Worm (Caenorhabditis elegans) whole organism, L2 larva: ENCODE measurements around the gene unc-4.

Source experiments
- C34F6.9 ChIP-seq: fragments of 150-350 bp; optimal IDR thresholded peaks from 2 replicates; lab custom pipeline; 2014; ENCODE audit warnings: missing biosample characterization, missing genetic modification characterization
- F13H6.1 ChIP-seq: sonication (generic microtip); optimal IDR thresholded peaks from 2 replicates; lab custom pipeline; 2016; ENCODE audit warnings: missing genetic modification characterization, missing compliant biosample characterization
- R02D3.7 ChIP-seq: fragments of 150-350 bp; optimal IDR thresholded peaks from 2 replicates; lab custom pipeline; 2014; ENCODE audit warnings: missing biosample characterization, missing genetic modification characterization
- Y55F3AM.14 ChIP-seq: fragments of 200-800 bp; sonication (Bioruptor generic); optimal IDR thresholded peaks from 2 replicates; lab custom pipeline; 2018; ENCODE audit warnings: mild to moderate bottlenecking, missing genetic modification characterization, missing compliant biosample characterization
- ZK546.5 ChIP-seq: sonication (generic microtip); optimal IDR thresholded peaks from 2 replicates; lab custom pipeline; 2017; ENCODE audit warnings: missing biosample characterization, missing genetic modification characterization
- alr-1 ChIP-seq: fragments of 150-350 bp; optimal IDR thresholded peaks from 2 replicates; lab custom pipeline; 2014; ENCODE audit warnings: missing biosample characterization, missing genetic modification characterization
- aly-2 ChIP-seq: fragments of 150-350 bp; optimal IDR thresholded peaks from 2 replicates; lab custom pipeline; 2014; ENCODE audit warnings: missing biosample characterization, missing genetic modification characterization
- ama-1 ChIP-seq: fragments of 150-350 bp; optimal IDR thresholded peaks from 2 replicates; lab custom pipeline; 2018; ENCODE audit warnings: inconsistent platforms
- blmp-1 ChIP-seq: sonication (generic microtip); optimal IDR thresholded peaks from 2 replicates; lab custom pipeline; 2017; ENCODE audit warnings: missing genetic modification characterization, mild to moderate bottlenecking, missing compliant biosample characterization, antibody characterized with exemption, moderate library complexity; ENCODE audit not compliant: insufficient read depth
- ceh-16 ChIP-seq: fragments of 150-350 bp; optimal IDR thresholded peaks from 2 replicates; lab custom pipeline; 2014; ENCODE audit warnings: missing biosample characterization, missing genetic modification characterization
- ceh-82 ChIP-seq: fragments of 150-350 bp; optimal IDR thresholded peaks from 2 replicates; lab custom pipeline; 2014; ENCODE audit warnings: missing biosample characterization, missing genetic modification characterization
- crh-2 ChIP-seq: sonication (generic microtip); optimal IDR thresholded peaks from 2 replicates; lab custom pipeline; 2017; ENCODE audit warnings: missing biosample characterization, missing genetic modification characterization
- dmd-4 ChIP-seq: sonication (generic microtip); optimal IDR thresholded peaks from 2 replicates; lab custom pipeline; 2017; ENCODE audit warnings: missing biosample characterization, missing genetic modification characterization
- egl-27 ChIP-seq: sonication (generic microtip); optimal IDR thresholded peaks from 3 replicates; lab custom pipeline; 2017; ENCODE audit warnings: missing biosample characterization, missing genetic modification reagents, missing genetic modification characterization
- elt-1 ChIP-seq: fragments of 150-350 bp; optimal IDR thresholded peaks from 2 replicates; lab custom pipeline; 2014; ENCODE audit warnings: missing biosample characterization, missing genetic modification characterization
- elt-3 ChIP-seq: sonication (generic microtip); optimal IDR thresholded peaks from 2 replicates; lab custom pipeline; 2017; ENCODE audit warnings: missing biosample characterization, missing genetic modification characterization
- fos-1 ChIP-seq: fragments of 150-350 bp; optimal IDR thresholded peaks from 2 replicates; lab custom pipeline; 2014; ENCODE audit warnings: missing biosample characterization, missing genetic modification characterization
- gmeb-1 ChIP-seq: fragments of 150-350 bp; optimal IDR thresholded peaks from 2 replicates; lab custom pipeline; 2014; ENCODE audit warnings: missing biosample characterization, missing genetic modification characterization
- lin-11 ChIP-seq: fragments of 150-350 bp; sonication (generic microtip); optimal IDR thresholded peaks from 2 replicates; lab custom pipeline; 2014; ENCODE audit warnings: missing biosample characterization, missing genetic modification characterization, inconsistent platforms, mixed read lengths
- lin-13 ChIP-seq: fragments of 150-350 bp; optimal IDR thresholded peaks from 2 replicates; lab custom pipeline; 2014; ENCODE audit warnings: missing biosample characterization, missing genetic modification reagents, missing genetic modification characterization
- lin-39 ChIP-seq: fragments of 150-350 bp; optimal IDR thresholded peaks from 2 replicates; lab custom pipeline; 2014; ENCODE audit warnings: missing biosample characterization, missing genetic modification reagents, missing genetic modification characterization
- lsy-2 ChIP-seq, 2 experiments: fragments of 150-350 bp in 1 of 2; sonication (generic microtip) in 1 of 2; optimal IDR thresholded peaks; 2 replicates each; lab custom pipeline; 2014 to 2017; ENCODE audit warnings: missing biosample characterization in 2 of 2, missing genetic modification characterization in 2 of 2
- mab-5 ChIP-seq: fragments of 150-350 bp; optimal IDR thresholded peaks from 2 replicates; lab custom pipeline; 2014; ENCODE audit warnings: missing biosample characterization, missing genetic modification characterization
- mbf-1 ChIP-seq: sonication (generic microtip); optimal IDR thresholded peaks from 2 replicates; lab custom pipeline; 2017; ENCODE audit warnings: missing biosample characterization, missing genetic modification characterization
- mdl-1 ChIP-seq, 2 experiments: fragments of 150-350 bp in 1 of 2; sonication (generic microtip) in 1 of 2; optimal IDR thresholded peaks; 2 replicates each; lab custom pipeline; 2017; ENCODE audit warnings: missing biosample characterization in 2 of 2, missing genetic modification characterization in 2 of 2
- nhr-10 ChIP-seq: sonication (generic microtip); optimal IDR thresholded peaks from 2 replicates; lab custom pipeline; 2017; ENCODE audit warnings: missing biosample characterization, missing genetic modification characterization
- nhr-11 ChIP-seq: fragments of 150-350 bp; optimal IDR thresholded peaks from 2 replicates; lab custom pipeline; 2014; ENCODE audit warnings: missing biosample characterization, missing genetic modification characterization
- nhr-12 ChIP-seq: fragments of 150-350 bp; optimal IDR thresholded peaks from 2 replicates; lab custom pipeline; 2014; ENCODE audit warnings: missing biosample characterization, missing genetic modification characterization
- nhr-129 ChIP-seq: fragments of 150-350 bp; optimal IDR thresholded peaks from 2 replicates; lab custom pipeline; 2014; ENCODE audit warnings: missing biosample characterization, missing genetic modification characterization
- nhr-21 ChIP-seq: fragments of 150-350 bp; optimal IDR thresholded peaks from 2 replicates; lab custom pipeline; 2014; ENCODE audit warnings: missing biosample characterization, missing genetic modification characterization
- nhr-23 ChIP-seq: fragments of 150-350 bp; optimal IDR thresholded peaks from 2 replicates; lab custom pipeline; 2014; ENCODE audit warnings: missing biosample characterization, missing genetic modification reagents, missing genetic modification characterization
- nhr-237 ChIP-seq: fragments of 150-350 bp; optimal IDR thresholded peaks from 2 replicates; lab custom pipeline; 2014; ENCODE audit warnings: missing biosample characterization, missing genetic modification characterization
- nhr-25 ChIP-seq: fragments of 150-350 bp; sonication (generic microtip); optimal IDR thresholded peaks from 3 replicates; lab custom pipeline; 2014; ENCODE audit warnings: missing biosample characterization, missing genetic modification characterization
- nhr-6 ChIP-seq: fragments of 150-350 bp; optimal IDR thresholded peaks from 2 replicates; lab custom pipeline; 2014; ENCODE audit warnings: missing biosample characterization, missing genetic modification characterization
- nhr-77 ChIP-seq: fragments of 150-350 bp; optimal IDR thresholded peaks from 2 replicates; lab custom pipeline; 2014; ENCODE audit warnings: missing biosample characterization, missing genetic modification characterization
- peb-1 ChIP-seq: fragments of 150-350 bp; optimal IDR thresholded peaks from 2 replicates; lab custom pipeline; 2014; ENCODE audit warnings: missing biosample characterization, missing genetic modification characterization
- sem-4 ChIP-seq: fragments of 150-350 bp; optimal IDR thresholded peaks from 2 replicates; lab custom pipeline; 2014; ENCODE audit warnings: missing biosample characterization, missing genetic modification reagents, missing genetic modification characterization
- skn-1 ChIP-seq: sonication (generic microtip); optimal IDR thresholded peaks from 2 replicates; lab custom pipeline; 2017; ENCODE audit warnings: missing biosample characterization, missing genetic modification characterization
- sma-3 ChIP-seq: sonication (generic microtip); optimal IDR thresholded peaks from 2 replicates; lab custom pipeline; 2016; ENCODE audit warnings: missing genetic modification reagents, missing genetic modification characterization, missing compliant biosample characterization
- sma-9 ChIP-seq, 2 experiments: fragments of 150-350 bp in 1 of 2; sonication (generic microtip) in 1 of 2; optimal IDR thresholded peaks; 2 replicates each; lab custom pipeline; 2014 to 2016; ENCODE audit warnings: missing genetic modification characterization in 2 of 2, mild to moderate bottlenecking in 1 of 2, missing biosample characterization in 1 of 2, missing compliant biosample characterization in 1 of 2, missing genetic modification reagents in 1 of 2, moderate library complexity in 1 of 2
- snpc-4 ChIP-seq: fragments of 150-350 bp; optimal IDR thresholded peaks from 2 replicates; lab custom pipeline; 2014; ENCODE audit warnings: missing biosample characterization, missing genetic modification characterization
- unc-39 ChIP-seq: fragments of 150-350 bp; optimal IDR thresholded peaks from 2 replicates; lab custom pipeline; 2014; ENCODE audit warnings: missing biosample characterization, missing genetic modification characterization
- unc-55 ChIP-seq: fragments of 150-350 bp; sonication (generic microtip); optimal IDR thresholded peaks from 3 replicates; lab custom pipeline; 2014; ENCODE audit warnings: missing biosample characterization, missing genetic modification reagents, missing genetic modification characterization
- unc-62 ChIP-seq: fragments of 150-350 bp; optimal IDR thresholded peaks from 2 replicates; lab custom pipeline; 2014; ENCODE audit warnings: missing biosample characterization, missing genetic modification reagents, missing genetic modification characterization
- zag-1 ChIP-seq: fragments of 150-350 bp; optimal IDR thresholded peaks from 2 replicates; lab custom pipeline; 2014; ENCODE audit warnings: missing biosample characterization, missing genetic modification characterization
- ztf-1 ChIP-seq: fragments of 200-800 bp; sonication (Bioruptor generic); conservative IDR thresholded peaks from 2 replicates; pipeline ENCODE4 v1.3.6; 2022; ENCODE audit warnings: missing genetic modification characterization, missing compliant biosample characterization
- ztf-11 ChIP-seq: sonication (generic microtip); optimal IDR thresholded peaks from 2 replicates; lab custom pipeline; 2017; ENCODE audit warnings: missing biosample characterization, missing genetic modification characterization
- ztf-4 ChIP-seq: fragments of 150-350 bp; optimal IDR thresholded peaks from 2 replicates; lab custom pipeline; 2014; ENCODE audit warnings: missing biosample characterization, missing genetic modification characterization

The unc-4 gene

DNA sequence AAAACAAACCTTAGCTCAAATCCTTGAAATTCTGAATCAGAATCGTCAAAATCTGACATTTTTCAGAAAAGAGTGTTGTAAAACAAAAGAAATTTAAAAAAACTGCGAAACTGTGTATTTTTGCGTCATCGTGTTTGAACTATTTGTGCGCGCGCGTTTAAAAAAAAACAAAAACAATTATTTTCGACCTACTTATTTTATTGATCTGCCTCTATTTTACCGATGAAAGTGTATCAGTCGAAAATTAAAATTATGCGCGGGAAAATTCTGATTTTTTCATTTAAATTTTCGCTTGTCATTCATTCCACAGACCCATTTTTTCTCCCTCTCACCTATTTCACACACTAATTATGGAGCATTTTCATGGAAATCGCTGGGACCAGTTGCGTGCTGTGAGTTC is 38.7 kb upstream of the unc-4 start, which contains the start of the genes C05C10.7 and C05C10.5:
Gene C05C10.7, minus strand, starts transcription at position 95 of the 400 bp plus-strand sequence.
Gene C05C10.5, plus strand, starts transcription at position 164 of the 400 bp plus-strand sequence.
- TF ChIP-seq F13H6.1 (tag; lab: Kevin White, UChicago) (no peak), nhr-77 (tag; lab: Kevin White, UChicago) (no peak), nhr-11 (tag; lab: Kevin White, UChicago) (no peak), ZK546.5 (tag; lab: Kevin White, UChicago) (no peak), ztf-1 (no peak), blmp-1 (tag; lab: Kevin White, UChicago) (no peak), elt-3 (tag; lab: Kevin White, UChicago) (no peak), nhr-12 (no peak), R02D3.7 (tag; lab: Kevin White, UChicago) (no peak), ceh-16 (tag; lab: Kevin White, UChicago) (no peak), fos-1 (tag; lab: Kevin White, UChicago) (no peak), sem-4 (tag; lab: Kevin White, UChicago) (no peak), ztf-11 (no peak), nhr-6 (tag; lab: Kevin White, UChicago) (no peak), peb-1 (tag; lab: Kevin White, UChicago) (no peak)

DNA sequence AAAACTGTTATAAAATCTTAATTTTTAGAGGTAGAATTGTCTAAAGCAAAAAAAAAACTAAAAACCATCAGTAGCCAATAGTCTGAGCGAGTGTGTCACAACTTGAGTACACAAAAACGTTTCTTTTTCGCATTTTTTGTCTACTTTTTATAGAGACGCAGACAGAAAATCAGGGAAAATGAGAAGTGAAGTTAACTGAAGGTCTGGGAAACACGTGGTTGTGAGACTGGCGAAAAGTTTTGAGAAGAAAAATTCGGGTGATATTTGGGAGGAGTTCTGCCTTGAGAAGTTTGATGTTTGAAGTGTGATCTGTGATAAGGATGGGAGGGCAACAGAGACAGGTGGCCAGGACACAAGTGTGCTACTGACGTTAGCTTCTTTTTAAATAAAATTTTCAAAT is 37.4 kb upstream of the unc-4 start:
- no peak for TF ChIP-seq nhr-23 (tag; lab: Kevin White, UChicago)
- peak; percentile 32 for TF ChIP-seq sem-4 (tag; lab: Kevin White, UChicago)
- peak; percentile 67 for TF ChIP-seq lin-13
- peak; percentile 67 for TF ChIP-seq gmeb-1
- TF ChIP-seq peb-1 (tag; lab: Kevin White, UChicago) = no peak
- peak in 1 of 2 experiments; percentile 90 for TF ChIP-seq mdl-1 (tag; optimal IDR thresholded peaks at IDR 0.05; lab: Kevin White, UChicago)
- TF ChIP-seq Y55F3AM.14 (GFP tag; lab: Kevin White, UChicago) = no peak
- no peak for TF ChIP-seq unc-39 (tag; lab: Kevin White, UChicago)
- TF ChIP-seq alr-1 (tag; lab: Kevin White, UChicago) = no peak
- no peak for TF ChIP-seq ZK546.5 (tag; lab: Kevin White, UChicago)
- peak; percentile 93 for TF ChIP-seq nhr-10 (tag; lab: Kevin White, UChicago)
- TF ChIP-seq mbf-1 (tag; lab: Kevin White, UChicago) = no peak
- TF ChIP-seq ceh-16 (tag; lab: Kevin White, UChicago) = no peak
- no peak for TF ChIP-seq elt-1 (tag; lab: Kevin White, UChicago)
- peak; percentile 89 for TF ChIP-seq nhr-25 (tag; lab: Kevin White, UChicago)
- TF ChIP-seq fos-1 (tag; lab: Kevin White, UChicago) = peak; percentile 88
- peak; percentile 90 for TF ChIP-seq nhr-21 (tag; lab: Kevin White, UChicago)
- peak; percentile 91 for TF ChIP-seq sma-9 (GFP tag; optimal IDR thresholded peaks at IDR 0.05; lab: Kevin White, UChicago)
- TF ChIP-seq sma-9 (tag; optimal IDR thresholded peaks at IDR 0.05; lab: Kevin White, UChicago) = no peak
- no peak for TF ChIP-seq unc-62 (GFP tag; lab: Kevin White, UChicago)
- no peak for TF ChIP-seq ztf-1
- TF ChIP-seq ama-1 = peak; percentile 62
- TF ChIP-seq R02D3.7 (tag; lab: Kevin White, UChicago) = no peak
- peak in 1 of 2 experiments; percentile 80 for TF ChIP-seq lsy-2 (tag; optimal IDR thresholded peaks at IDR 0.05; lab: Kevin White, UChicago)
- TF ChIP-seq zag-1 = no peak
- no peak for TF ChIP-seq lin-39 (tag; lab: Kevin White, UChicago)
- TF ChIP-seq sma-3 = peak; percentile 82
- no peak for TF ChIP-seq nhr-12
- peak; percentile 34 for TF ChIP-seq egl-27 (tag; lab: Kevin White, UChicago)
- no peak for TF ChIP-seq ceh-82
- peak; percentile 94 for TF ChIP-seq nhr-129 (tag; lab: Kevin White, UChicago)
- no peak for TF ChIP-seq skn-1
- no peak for TF ChIP-seq dmd-4 (tag; lab: Kevin White, UChicago)
- TF ChIP-seq ztf-11 = no peak
- TF ChIP-seq nhr-6 (tag; lab: Kevin White, UChicago) = peak; percentile 44
- peak; percentile 28 for TF ChIP-seq snpc-4 (tag; lab: Kevin White, UChicago)
- TF ChIP-seq nhr-77 (tag; lab: Kevin White, UChicago) = no peak
- peak; percentile 92 for TF ChIP-seq C34F6.9 (tag; lab: Kevin White, UChicago)
- no peak for TF ChIP-seq nhr-11 (tag; lab: Kevin White, UChicago)
- TF ChIP-seq ztf-4 (tag; lab: Kevin White, UChicago) = peak; percentile 82
- TF ChIP-seq unc-55 (GFP tag; lab: Kevin White, UChicago) = peak; percentile 46
- TF ChIP-seq aly-2 (tag; lab: Kevin White, UChicago) = no peak
- no peak for TF ChIP-seq nhr-237
- TF ChIP-seq mab-5 = no peak
- TF ChIP-seq F13H6.1 (tag; lab: Kevin White, UChicago) = peak; percentile 83
- no peak for TF ChIP-seq lin-11 (tag; lab: Kevin White, UChicago)
- peak; percentile 91 for TF ChIP-seq crh-2 (tag; lab: Kevin White, UChicago)
- TF ChIP-seq blmp-1 (tag; lab: Kevin White, UChicago) = peak; percentile 86
- no peak for TF ChIP-seq elt-3 (tag; lab: Kevin White, UChicago)
